Worm (Caenorhabditis elegans) whole organism, young adult: Measurements from ENCODE around the gene T21C12.4.

ENCODE experiments used
- B0019.2 ChIP-seq: fragments of 200-800 bp; sonication (Bioruptor generic); conservative IDR thresholded peaks from 2 replicates; pipeline ENCODE4 v1.3.6; 2022; ENCODE audit warnings: missing genetic modification reagents, missing genetic modification characterization, missing compliant biosample characterization
- D2030.7 ChIP-seq: fragments of 200-800 bp; sonication (Bioruptor generic); IDR thresholded peaks from 2 replicates; pipeline ENCODE4 v1.3.6; 2022; ENCODE audit warnings: missing genetic modification reagents, missing genetic modification characterization, missing compliant biosample characterization
- F23B12.7 ChIP-seq: sonication (generic microtip); optimal IDR thresholded peaks from 2 replicates; lab custom pipeline; 2017; ENCODE audit warnings: missing genetic modification characterization, mild to moderate bottlenecking, missing compliant biosample characterization, antibody characterized with exemption, moderate library complexity; ENCODE audit not compliant: insufficient read depth
- F37B4.10 ChIP-seq: fragments of 200-800 bp; sonication (Bioruptor generic); IDR thresholded peaks from 2 replicates; pipeline ENCODE4 v1.3.6; 2022; ENCODE audit warnings: missing genetic modification characterization, missing compliant biosample characterization
- F52B5.7 ChIP-seq: sonication (generic microtip); optimal IDR thresholded peaks from 2 replicates; lab custom pipeline; 2016; ENCODE audit warnings: mild to moderate bottlenecking, missing genetic modification characterization, missing compliant biosample characterization
- Y53G8AR.9 ChIP-seq: fragments of 200-800 bp; sonication (Bioruptor generic); conservative IDR thresholded peaks from 2 replicates; pipeline ENCODE4 v1.3.6; 2022; ENCODE audit warnings: missing genetic modification reagents, missing genetic modification characterization, missing compliant biosample characterization
- Y56A3A.18 ChIP-seq: fragments of 200-800 bp; sonication (Bioruptor generic); IDR thresholded peaks from 2 replicates; pipeline ENCODE4 v1.3.6; 2022; ENCODE audit warnings: missing genetic modification reagents, missing genetic modification characterization, missing compliant biosample characterization
- Y95B8A.8 ChIP-seq: fragments of 200-800 bp; sonication (Bioruptor generic); IDR thresholded peaks from 2 replicates; pipeline ENCODE4 v1.3.6; 2022; ENCODE audit warnings: missing genetic modification reagents, missing genetic modification characterization, missing compliant biosample characterization
- ama-1 ChIP-seq, 3 experiments: fragments of 150-350 bp in 1 of 3; sonication (generic microtip) in 2 of 3; optimal IDR thresholded peaks; 2 replicates each; lab custom pipeline; 2014 to 2018; ENCODE audit warnings: missing biosample characterization in 2 of 3, missing genetic modification characterization in 2 of 3, missing genetic modification reagents in 2 of 3
- bed-2 ChIP-seq: fragments of 200-800 bp; sonication (Bioruptor generic); IDR thresholded peaks from 2 replicates; pipeline ENCODE4 v1.3.6; 2022; ENCODE audit warnings: missing genetic modification reagents, missing genetic modification characterization, missing compliant biosample characterization
- cebp-2 ChIP-seq: fragments of 200-800 bp; sonication (Bioruptor generic); IDR thresholded peaks from 2 replicates; pipeline ENCODE4 v1.3.6; 2022; ENCODE audit warnings: missing genetic modification characterization, missing compliant biosample characterization
- ceh-58 ChIP-seq: fragments of 200-800 bp; sonication (Bioruptor generic); IDR thresholded peaks from 2 replicates; pipeline ENCODE4 v1.3.6; 2022; ENCODE audit warnings: missing genetic modification characterization, missing compliant biosample characterization
- ceh-79 ChIP-seq: sonication (generic microtip); optimal IDR thresholded peaks from 2 replicates; lab custom pipeline; 2017; ENCODE audit warnings: mild to moderate bottlenecking, missing genetic modification characterization, missing compliant biosample characterization
- chd-7 ChIP-seq: sonication (generic microtip); optimal IDR thresholded peaks from 2 replicates; lab custom pipeline; 2016; ENCODE audit warnings: mild to moderate bottlenecking, missing genetic modification characterization, moderate library complexity, missing compliant biosample characterization
- hlh-12 ChIP-seq: sonication (generic microtip); optimal IDR thresholded peaks from 2 replicates; lab custom pipeline; 2016; ENCODE audit warnings: missing genetic modification characterization, missing compliant biosample characterization
- lag-1 ChIP-seq: fragments of 200-800 bp; sonication (Bioruptor generic); IDR thresholded peaks from 2 replicates; pipeline ENCODE4 v1.3.6; 2022; ENCODE audit warnings: missing genetic modification reagents, missing genetic modification characterization, missing compliant biosample characterization
- let-607 ChIP-seq, 2 experiments: fragments of 200-800 bp in 1 of 2; sonication (Bioruptor generic) in 1 of 2; sonication (generic microtip) in 1 of 2; optimal IDR thresholded peaks; 2 replicates each; lab custom pipeline; 2016 to 2018; ENCODE audit warnings: mild to moderate bottlenecking in 2 of 2, missing compliant biosample characterization in 2 of 2, missing genetic modification characterization in 2 of 2, moderate library complexity in 2 of 2, missing genotype in 1 of 2
- lin-40 ChIP-seq: sonication (generic microtip); optimal IDR thresholded peaks from 2 replicates; lab custom pipeline; 2016; ENCODE audit warnings: missing genetic modification characterization, mild to moderate bottlenecking, missing compliant biosample characterization, missing genotype, missing genetic modification reagents
- madf-10 ChIP-seq: sonication (generic microtip); optimal IDR thresholded peaks from 2 replicates; lab custom pipeline; 2016; ENCODE audit warnings: mild to moderate bottlenecking, missing genetic modification characterization, missing compliant biosample characterization
- madf-3 ChIP-seq: fragments of 200-800 bp; sonication (Bioruptor generic); IDR thresholded peaks from 2 replicates; pipeline ENCODE4 v1.3.6; 2022; ENCODE audit warnings: missing genetic modification reagents, missing genetic modification characterization, missing compliant biosample characterization
- madf-6 ChIP-seq: fragments of 200-800 bp; sonication (Bioruptor generic); IDR thresholded peaks from 2 replicates; pipeline ENCODE4 v1.3.6; 2022; ENCODE audit warnings: missing genetic modification reagents, missing genetic modification characterization, missing compliant biosample characterization
- madf-8 ChIP-seq: fragments of 200-800 bp; sonication (Bioruptor generic); conservative IDR thresholded peaks from 2 replicates; pipeline ENCODE4 v1.3.6; 2022; ENCODE audit warnings: missing genetic modification reagents, missing genetic modification characterization, missing compliant biosample characterization
- mcd-1 ChIP-seq: fragments of 200-800 bp; sonication (Bioruptor generic); IDR thresholded peaks from 2 replicates; pipeline ENCODE4 v1.3.6; 2022; ENCODE audit warnings: missing genetic modification reagents, missing genetic modification characterization, missing compliant biosample characterization
- mel-28 ChIP-seq: sonication (generic microtip); optimal IDR thresholded peaks from 2 replicates; lab custom pipeline; 2016; ENCODE audit warnings: borderline replicate concordance, mild to moderate bottlenecking, missing genetic modification characterization, missing compliant biosample characterization
- nhr-179 ChIP-seq: sonication (generic microtip); optimal IDR thresholded peaks from 2 replicates; lab custom pipeline; 2016; ENCODE audit warnings: mild to moderate bottlenecking, missing genetic modification characterization, missing compliant biosample characterization
- nhr-27 ChIP-seq: fragments of 200-800 bp; sonication (Bioruptor generic); optimal IDR thresholded peaks from 2 replicates; lab custom pipeline; 2018; ENCODE audit warnings: mild to moderate bottlenecking, missing genetic modification characterization, moderate library complexity, missing compliant biosample characterization
- nhr-80 ChIP-seq: sonication (generic microtip); optimal IDR thresholded peaks from 2 replicates; lab custom pipeline; 2016; ENCODE audit warnings: missing genetic modification characterization, missing compliant biosample characterization
- pha-4 ChIP-seq: fragments of 150-350 bp; sonication (generic microtip); optimal IDR thresholded peaks from 2 replicates; lab custom pipeline; 2014; ENCODE audit warnings: missing biosample characterization, missing genetic modification reagents, missing genetic modification characterization
- rcor-1 ChIP-seq: fragments of 200-800 bp; sonication (Bioruptor generic); IDR thresholded peaks from 2 replicates; pipeline ENCODE4 v1.3.6; 2022; ENCODE audit warnings: missing genetic modification reagents, missing genetic modification characterization, missing compliant biosample characterization
- sdz-38 ChIP-seq: sonication (generic microtip); optimal IDR thresholded peaks from 2 replicates; lab custom pipeline; 2016; ENCODE audit warnings: missing genotype, missing genetic modification characterization, missing compliant biosample characterization
- snpc-1.1 ChIP-seq: sonication (generic microtip); optimal IDR thresholded peaks from 2 replicates; lab custom pipeline; 2017; ENCODE audit warnings: missing genetic modification characterization, mild to moderate bottlenecking, missing compliant biosample characterization, antibody characterized with exemption, moderate library complexity, missing genotype, missing genetic modification reagents; ENCODE audit not compliant: insufficient read depth
- snpc-1.3 ChIP-seq: sonication (generic microtip); optimal IDR thresholded peaks from 2 replicates; lab custom pipeline; 2017; ENCODE audit warnings: missing genetic modification characterization, mild to moderate bottlenecking, missing compliant biosample characterization, antibody characterized with exemption, moderate library complexity, missing genotype, missing genetic modification reagents; ENCODE audit not compliant: insufficient read depth
- somi-1 ChIP-seq: fragments of 200-800 bp; sonication (Bioruptor generic); optimal IDR thresholded peaks from 2 replicates; lab custom pipeline; 2018; ENCODE audit warnings: mild to moderate bottlenecking, missing genetic modification characterization, missing compliant biosample characterization
- ztf-22 ChIP-seq: fragments of 200-800 bp; sonication (Bioruptor generic); optimal IDR thresholded peaks from 2 replicates; lab custom pipeline; 2018; ENCODE audit warnings: mild to moderate bottlenecking, missing genetic modification characterization, moderate library complexity, missing compliant biosample characterization

T21C12.4 gene

DNA sequence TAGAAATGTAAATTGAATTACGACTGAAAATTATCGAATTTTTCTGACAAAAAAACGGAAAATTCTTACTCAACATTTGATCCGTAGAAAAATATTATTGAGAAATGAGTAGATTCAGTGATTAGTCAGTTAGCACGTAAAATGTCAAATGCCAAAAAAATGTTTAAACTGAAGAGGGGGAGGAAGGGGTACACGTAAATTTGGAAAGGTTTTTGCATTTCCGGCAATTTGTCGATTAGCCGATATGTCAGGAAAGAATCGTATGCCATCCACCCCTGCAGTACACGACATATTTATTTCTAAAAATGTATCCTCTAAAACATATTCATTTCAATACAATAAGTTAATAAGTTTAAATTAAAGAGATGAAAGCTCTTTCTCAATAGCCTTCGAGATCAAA is at the start of gene T21C12.4:
Gene T21C12.4, minus strand, starts transcription at position 101 of the 400 bp plus-strand sequence.
- TF ChIP-seq mel-28 (tag; lab: Kevin White, UChicago) (no peak), F23B12.7 (tag; lab: Kevin White, UChicago) (no peak), madf-3 (no peak), hlh-12 (tag; lab: Kevin White, UChicago) (no peak), D2030.7 (GFP tag; lab: Robert Waterston, UW) (no peak)

DNA sequence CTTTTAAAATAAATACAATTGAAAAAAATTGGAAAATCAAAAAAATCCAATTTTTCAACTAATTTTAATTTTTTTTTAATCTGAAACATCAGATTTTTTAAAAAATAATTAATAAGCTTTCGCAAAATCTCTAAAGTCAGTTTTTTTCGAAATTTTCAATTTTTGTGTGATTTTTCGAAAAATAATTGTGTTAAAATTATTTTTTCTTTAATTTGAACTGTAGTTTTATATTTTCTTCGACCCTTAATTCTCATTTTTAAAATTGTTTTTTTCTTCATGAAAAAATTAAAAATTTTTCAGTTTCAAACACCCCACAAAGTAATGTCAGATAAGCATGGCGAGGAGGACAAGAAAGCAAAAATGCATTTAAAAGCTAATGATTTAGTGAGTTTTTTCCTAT is 47.2 kb upstream of the T21C12.4 start, which contains the start of gene rabx-5:
Gene rabx-5, plus strand, starts transcription at position 301 of the 400 bp plus-strand sequence.
- TF ChIP-seq F52B5.7, result no peak
- no peak for TF ChIP-seq ceh-58
- TF ChIP-seq ceh-79 (tag; lab: Kevin White, UChicago), result no peak
- TF ChIP-seq ama-1 (optimal IDR thresholded peaks at IDR 0.05; lab: Kevin White, UChicago), result no peak
- TF ChIP-seq ama-1 (GFP tag; optimal IDR thresholded peaks at IDR 0.05; lab: Kevin White, UChicago), result no peak
- no peak for TF ChIP-seq bed-2
- TF ChIP-seq madf-6 (GFP tag; lab: Robert Waterston, UW), result no peak
- no peak for TF ChIP-seq B0019.2 (GFP tag; lab: Robert Waterston, UW)
- no peak for TF ChIP-seq Y56A3A.18 (GFP tag; lab: Robert Waterston, UW)
- TF ChIP-seq let-607 (tag; optimal IDR thresholded peaks at IDR 0.05; lab: Kevin White, UChicago), result no peak
- TF ChIP-seq lag-1 (GFP tag; lab: Robert Waterston, UW), result no peak

DNA sequence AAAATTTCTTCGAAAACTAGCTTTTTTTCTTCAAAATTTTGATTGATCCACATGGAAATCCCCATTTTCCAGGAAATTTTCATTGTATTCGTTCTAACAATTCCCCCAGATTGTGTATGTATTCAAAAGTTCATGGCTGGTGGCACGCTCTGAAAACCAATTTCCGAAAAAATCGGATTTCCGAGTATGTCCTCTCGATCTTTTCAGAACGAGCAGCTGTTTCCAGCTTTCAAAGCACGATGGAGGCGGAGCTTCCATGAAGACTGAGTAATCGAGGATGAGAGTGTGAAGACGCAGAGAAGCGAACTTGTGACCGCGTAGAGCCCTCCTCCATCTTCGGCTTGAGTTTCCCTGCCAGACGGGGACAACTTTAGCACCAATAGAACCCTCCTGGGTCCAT is 46.5 kb upstream of the T21C12.4 start:
- TF ChIP-seq cebp-2 (GFP tag; lab: Robert Waterston, UW), result no peak

- TF ChIP-seq Y95B8A.8 (GFP tag; lab: Robert Waterston, UW) (no peak), madf-10 (tag; lab: Kevin White, UChicago) (no peak), pha-4 (tag; lab: Kevin White, UChicago) (no peak), F37B4.10 (GFP tag; lab: Robert Waterston, UW) (no peak), somi-1 (GFP tag; lab: Kevin White, UChicago) (no peak), madf-8 (GFP tag; lab: Robert Waterston, UW) (no peak), lin-40 (tag; lab: Kevin White, UChicago) (no peak), nhr-179 (tag; lab: Kevin White, UChicago) (no peak), mcd-1 (no peak), Y56A3A.18 (GFP tag; lab: Robert Waterston, UW) (no peak), chd-7 (tag; lab: Kevin White, UChicago) (no peak), nhr-80 (no peak), nhr-27 (tag; lab: Kevin White, UChicago) (no peak), snpc-1.1 (tag; lab: Kevin White, UChicago) (no peak), Y53G8AR.9 (no peak), rcor-1 (no peak), sdz-38 (tag; lab: Kevin White, UChicago) (no peak), ztf-22 (GFP tag; lab: Kevin White, UChicago) (no peak), snpc-1.3 (tag; lab: Kevin White, UChicago) (no peak)
These were observed 45.4 kb upstream of the T21C12.4 start, which contains the start of gene Y39A1A.2 for ce11 chrIII:10603248-10603647. Gene Y39A1A.2 (minus strand): TSS chrIII:10603566.
